Worm (Caenorhabditis elegans): ENCODE results near the gene sdz-38.
A peak's percentile ranks its signal among the peaks of the same experiment; 100 is the strongest.

Gene sdz-38

ce11 chrII:9937611-9938010 lies 44.0 kb downstream of the sdz-38 start (continued):
- TF ChIP-seq hsf-1 (GFP tag; IDR thresholded peaks at IDR 0.05) (no peak), Y56A3A.18 (GFP tag; IDR thresholded peaks at IDR 0.05) (no peak), tbp1 (GFP tag; optimal IDR thresholded peaks at IDR 0.05) (peak; percentile 38), let-526 (GFP tag; IDR thresholded peaks at IDR 0.05) (0 out of 2 replicates have a peak, but pooled peaks have one; percentile 59), rec-8 (tag; optimal IDR thresholded peaks at IDR 0.05) (no peak), lag-1 (GFP tag; IDR thresholded peaks at IDR 0.05) (no peak), madf-8 (GFP tag; conservative IDR thresholded peaks at IDR 0.05) (no peak), cebp-2 (GFP tag; IDR thresholded peaks at IDR 0.05) (no peak), snpc-1.3 (tag; optimal IDR thresholded peaks at IDR 0.05; ENCODE audit: insufficient read depth) (no peak), ceh-91 (GFP tag; IDR thresholded peaks at IDR 0.05) (no peak), T07F8.4 (tag; optimal IDR thresholded peaks at IDR 0.05) (no peak), ets-4 (GFP tag; optimal IDR thresholded peaks at IDR 0.05) (no peak), hrde-1 (tag; optimal IDR thresholded peaks at IDR 0.05; ENCODE audit: borderline replicate concordance) (no peak), gei-17 (GFP tag; optimal IDR thresholded peaks at IDR 0.05) (no peak), lir-1 (GFP tag; conservative IDR thresholded peaks at IDR 0.05) (0 out of 2 replicates have a peak, but pooled peaks have one; percentile 9), ceh-79 (tag; optimal IDR thresholded peaks at IDR 0.05) (no peak), ztf-18 (tag; optimal IDR thresholded peaks at IDR 0.05) (peak; percentile 6), ztf-26 (tag; optimal IDR thresholded peaks at IDR 0.05) (peak; percentile 69), F55B11.4 (tag; optimal IDR thresholded peaks at IDR 0.05; ENCODE audit: borderline replicate concordance, insufficient read depth) (no peak), nfya-2 (GFP tag; IDR thresholded peaks at IDR 0.05) (no peak), nhr-120 (GFP tag; IDR thresholded peaks at IDR 0.05) (no peak), lin-40 (tag; optimal IDR thresholded peaks at IDR 0.05) (peak; percentile 73), fkh-3 (tag; optimal IDR thresholded peaks at IDR 0.05) (no peak), Y53G8AR.9 (GFP tag; conservative IDR thresholded peaks at IDR 0.05) (0 out of 2 replicates have a peak, but pooled peaks have one; percentile 26), Y95B8A.8 (GFP tag; IDR thresholded peaks at IDR 0.05) (no peak), lsl-1 (GFP tag; optimal IDR thresholded peaks at IDR 0.05) (no peak), lsy-27 (tag; optimal IDR thresholded peaks at IDR 0.05; ENCODE audit: borderline replicate concordance, insufficient read depth) (no peak), K11D2.4 (GFP tag; IDR thresholded peaks at IDR 0.05) (no peak), mcd-1 (GFP tag; IDR thresholded peaks at IDR 0.05) (peak; percentile 47; the same call in 1 of the 2 replicates), F10E7.11 (tag; optimal IDR thresholded peaks at IDR 0.05) (no peak), sptf-2 (GFP tag; optimal IDR thresholded peaks at IDR 0.05) (no peak), F57C9.4 (tag; optimal IDR thresholded peaks at IDR 0.05) (no peak), ztf-28 (GFP tag; IDR thresholded peaks at IDR 0.05) (no peak), B0035.1 (tag; optimal IDR thresholded peaks at IDR 0.05) (no peak), hlh-12 (tag; optimal IDR thresholded peaks at IDR 0.05) (no peak), F37B4.10 (GFP tag; IDR thresholded peaks at IDR 0.05) (no peak), C17E4.6 (GFP tag; IDR thresholded peaks at IDR 0.05) (0 out of 2 replicates have a peak, but pooled peaks have one; percentile 9), mes-4 (tag; optimal IDR thresholded peaks at IDR 0.05) (no peak), rcor-1 (GFP tag; IDR thresholded peaks at IDR 0.05) (no peak), lin-54 (GFP tag; optimal IDR thresholded peaks at IDR 0.05) (peak; percentile 40), pha-4 (tag; optimal IDR thresholded peaks at IDR 0.05) (peak; percentile 40), unc-130 (GFP tag; optimal IDR thresholded peaks at IDR 0.05) (no peak), nhr-27 (tag; optimal IDR thresholded peaks at IDR 0.05) (no peak), Y53F4B.3 (GFP tag; IDR thresholded peaks at IDR 0.05) (no peak), madf-10 (tag; optimal IDR thresholded peaks at IDR 0.05) (peak; percentile 34), egl-18 (GFP tag; IDR thresholded peaks at IDR 0.05) (no peak), aptf-2 (GFP tag; conservative IDR thresholded peaks at IDR 0.05) (no peak), snpc-3.4 (tag; optimal IDR thresholded peaks at IDR 0.05) (no peak)
